Fruit fly (Drosophila melanogaster) whole organism, embryonic: Measurements from ENCODE around the gene zuc.

Experiments
- Aef1 ChIP-seq: fragments of 200-800 bp; sonication (Bioruptor generic); IDR thresholded peaks from 3 replicates; pipeline ENCODE4 v1.3.6; 2022; ENCODE audit warnings: missing biosample characterization, missing genetic modification characterization
- CG11560 ChIP-seq: fragments of 200-800 bp; sonication (Bioruptor generic); IDR thresholded peaks from 3 replicates; pipeline ENCODE4 v1.3.6; 2022; ENCODE audit warnings: missing biosample characterization, missing genetic modification characterization
- CG12659 ChIP-seq: fragments of 200-800 bp; sonication (Bioruptor generic); optimal IDR thresholded peaks from 3 replicates; lab custom pipeline; 2017; ENCODE audit warnings: mild to moderate bottlenecking, missing biosample characterization, missing genetic modification reagents, missing genetic modification characterization
- CG15073 ChIP-seq: fragments of 200-800 bp; sonication (Bioruptor generic); optimal IDR thresholded peaks from 2 replicates; lab custom pipeline; 2016; ENCODE audit warnings: missing biosample characterization, missing genetic modification characterization
- CG15601 ChIP-seq: fragments of 200-800 bp; sonication (Bioruptor generic); optimal IDR thresholded peaks from 3 replicates; lab custom pipeline; 2019; ENCODE audit warnings: missing biosample characterization, mild to moderate bottlenecking, missing genetic modification characterization, moderate library complexity
- CG17912 ChIP-seq: fragments of 200-800 bp; sonication (Bioruptor generic); optimal IDR thresholded peaks from 2 replicates; lab custom pipeline; 2018; ENCODE audit warnings: missing biosample characterization, mild to moderate bottlenecking, missing genetic modification characterization
- CG2202 ChIP-seq: fragments of 200-800 bp; sonication (Bioruptor generic); optimal IDR thresholded peaks from 2 replicates; lab custom pipeline; 2018; ENCODE audit warnings: missing biosample characterization, mild to moderate bottlenecking, missing genetic modification characterization
- CG30403 ChIP-seq: fragments of 200-800 bp; sonication (Bioruptor generic); optimal IDR thresholded peaks from 3 replicates; lab custom pipeline; 2016; ENCODE audit warnings: missing biosample characterization, missing genetic modification characterization
- CG3065 ChIP-seq: fragments of 200-800 bp; sonication (Bioruptor generic); optimal IDR thresholded peaks from 2 replicates; lab custom pipeline; 2016; ENCODE audit warnings: missing biosample characterization, missing genetic modification characterization
- CG31365 ChIP-seq: fragments of 200-800 bp; sonication (Bioruptor generic); optimal IDR thresholded peaks from 2 replicates; lab custom pipeline; 2018; ENCODE audit warnings: missing biosample characterization, mild to moderate bottlenecking, missing genetic modification characterization
- CG3163 ChIP-seq: fragments of 200-800 bp; sonication (Bioruptor generic); optimal IDR thresholded peaks from 3 replicates; lab custom pipeline; 2016; ENCODE audit warnings: missing biosample characterization, missing genetic modification characterization
- CG4820 ChIP-seq: fragments of 200-800 bp; sonication (Bioruptor generic); optimal IDR thresholded peaks from 3 replicates; lab custom pipeline; 2016; ENCODE audit warnings: missing biosample characterization, missing genetic modification characterization
- CG7372 ChIP-seq: fragments of 200-800 bp; sonication (Bioruptor generic); IDR thresholded peaks from 2 replicates; pipeline ENCODE4 v1.3.6; 2022; ENCODE audit warnings: missing biosample characterization, missing genetic modification characterization
- CG7745 ChIP-seq: fragments of 200-800 bp; sonication (Bioruptor generic); optimal IDR thresholded peaks from 2 replicates; lab custom pipeline; 2018; ENCODE audit warnings: missing biosample characterization, mild to moderate bottlenecking, missing genetic modification characterization, moderate library complexity
- CG8359 ChIP-seq: fragments of 200-800 bp; sonication (Bioruptor generic); optimal IDR thresholded peaks from 2 replicates; lab custom pipeline; 2017; ENCODE audit warnings: missing biosample characterization, mild to moderate bottlenecking, missing genetic modification characterization, borderline replicate concordance
- CG9797 ChIP-seq: fragments of 200-800 bp; sonication (Bioruptor generic); optimal IDR thresholded peaks from 3 replicates; lab custom pipeline; 2018; ENCODE audit warnings: missing biosample characterization, mild to moderate bottlenecking, missing genetic modification characterization
- E2f2 ChIP-seq: fragments of 200-800 bp; sonication (Bioruptor generic); IDR thresholded peaks from 2 replicates; pipeline ENCODE4 v1.3.6; 2022; ENCODE audit warnings: missing biosample characterization, missing genetic modification characterization
- Ets65A ChIP-seq: fragments of 200-800 bp; sonication (Bioruptor generic); peaks from one replicate; lab custom pipeline; 2016; ENCODE audit warnings: missing biosample characterization, missing genetic modification characterization
- GATAe ChIP-seq: fragments of 200-800 bp; sonication (Bioruptor generic); conservative IDR thresholded peaks from 2 replicates; pipeline ENCODE4 v1.3.6; 2022; ENCODE audit warnings: missing biosample characterization, missing genetic modification characterization
- HLH54F ChIP-seq: fragments of 200-800 bp; sonication (Bioruptor generic); optimal IDR thresholded peaks from 3 replicates; lab custom pipeline; 2016; ENCODE audit warnings: missing biosample characterization, missing genetic modification characterization
- Hmr ChIP-seq: fragments of 200-800 bp; sonication (Bioruptor generic); optimal IDR thresholded peaks from 3 replicates; lab custom pipeline; 2017; ENCODE audit warnings: mild to moderate bottlenecking, missing biosample characterization, missing genetic modification reagents, missing genetic modification characterization
- Lhr ChIP-seq: fragments of 200-800 bp; sonication (Bioruptor generic); optimal IDR thresholded peaks from 3 replicates; lab custom pipeline; 2017; ENCODE audit warnings: mild to moderate bottlenecking, missing biosample characterization, missing genetic modification reagents, missing genetic modification characterization
- NC2β ChIP-seq: fragments of 200-800 bp; sonication (Bioruptor generic); optimal IDR thresholded peaks from 2 replicates; lab custom pipeline; 2016; ENCODE audit warnings: missing biosample characterization, missing genetic modification characterization
- Nf-YB ChIP-seq: fragments of 200-800 bp; sonication (Bioruptor generic); optimal IDR thresholded peaks from 3 replicates; lab custom pipeline; 2019; ENCODE audit warnings: missing biosample characterization, mild to moderate bottlenecking, missing genetic modification characterization, moderate library complexity
- NfI ChIP-seq: fragments of 200-800 bp; sonication (Bioruptor generic); optimal IDR thresholded peaks from 3 replicates; lab custom pipeline; 2018; ENCODE audit warnings: missing biosample characterization, mild to moderate bottlenecking, missing genetic modification characterization, moderate library complexity
- Oaz ChIP-seq: fragments of 200-800 bp; sonication (Bioruptor generic); IDR thresholded peaks from 2 replicates; pipeline ENCODE4 v1.3.6; 2022; ENCODE audit warnings: missing biosample characterization, missing genetic modification characterization
- Pdp1 ChIP-seq, 2 experiments: fragments of 200-800 bp; sonication (Bioruptor generic); optimal IDR thresholded peaks; 3 replicates each; lab custom pipeline; 2016; ENCODE audit warnings: missing biosample characterization in 2 of 2, missing genetic modification characterization in 2 of 2, mild to moderate bottlenecking in 1 of 2, moderate library complexity in 1 of 2
- Sin3A ChIP-seq: fragments of >200 bp; optimal IDR thresholded peaks from 2 replicates; lab custom pipeline; 2018
- ab ChIP-seq: fragments of 200-800 bp; sonication (Bioruptor generic); optimal IDR thresholded peaks from 2 replicates; lab custom pipeline; 2016; ENCODE audit warnings: missing biosample characterization, missing genetic modification characterization
- abd-A ChIP-seq: fragments of 200-800 bp; sonication (Bioruptor generic); optimal IDR thresholded peaks from 3 replicates; lab custom pipeline; 2019; ENCODE audit warnings: missing biosample characterization, mild to moderate bottlenecking, missing genetic modification characterization, moderate library complexity
- ac ChIP-seq: fragments of 200-800 bp; sonication (Bioruptor generic); optimal IDR thresholded peaks from 3 replicates; lab custom pipeline; 2017; ENCODE audit warnings: missing biosample characterization, mild to moderate bottlenecking, missing genetic modification characterization
- al ChIP-seq: fragments of 200-800 bp; sonication (Bioruptor generic); IDR thresholded peaks from 2 replicates; pipeline ENCODE4 v1.3.6; 2022; ENCODE audit warnings: missing biosample characterization, missing genetic modification characterization
- bigmax ChIP-seq: fragments of 200-800 bp; sonication (Bioruptor generic); optimal IDR thresholded peaks from 2 replicates; lab custom pipeline; 2018; ENCODE audit warnings: missing biosample characterization, mild to moderate bottlenecking, missing genetic modification characterization
- croc ChIP-seq: fragments of 200-800 bp; sonication (Bioruptor generic); conservative IDR thresholded peaks from 3 replicates; pipeline ENCODE4 v1.3.6; 2022; ENCODE audit warnings: missing biosample characterization, missing genetic modification characterization
- danr ChIP-seq: fragments of 200-800 bp; sonication (Bioruptor generic); IDR thresholded peaks from 2 replicates; pipeline ENCODE4 v1.3.6; 2022; ENCODE audit warnings: missing biosample characterization, missing genetic modification characterization
- dimm ChIP-seq: fragments of 200-800 bp; sonication (Bioruptor generic); IDR thresholded peaks from 2 replicates; pipeline ENCODE4 v1.3.6; 2022; ENCODE audit warnings: missing biosample characterization, missing genetic modification characterization
- ftz-f1 ChIP-seq: fragments of 200-800 bp; sonication (Bioruptor generic); optimal IDR thresholded peaks from 2 replicates; lab custom pipeline; 2016; ENCODE audit warnings: missing biosample characterization, missing genetic modification characterization
- gcm ChIP-seq: fragments of 200-800 bp; sonication (Bioruptor generic); optimal IDR thresholded peaks from 2 replicates; lab custom pipeline; 2019; ENCODE audit warnings: missing biosample characterization, mild to moderate bottlenecking, missing genetic modification characterization, moderate library complexity
- gfzf ChIP-seq: fragments of 200-800 bp; sonication (Bioruptor generic); optimal IDR thresholded peaks from 2 replicates; lab custom pipeline; 2016; ENCODE audit warnings: missing biosample characterization, mild to moderate bottlenecking, missing genetic modification characterization, moderate library complexity
- her ChIP-seq: fragments of 200-800 bp; sonication (Bioruptor generic); optimal IDR thresholded peaks from 2 replicates; lab custom pipeline; 2016; ENCODE audit warnings: missing biosample characterization, missing genetic modification characterization
- hth ChIP-seq: fragments of >200 bp; optimal IDR thresholded peaks from 2 replicates; lab custom pipeline; 2017; ENCODE audit warnings: inconsistent platforms
- mam ChIP-seq: fragments of 200-800 bp; sonication (Bioruptor generic); optimal IDR thresholded peaks from 3 replicates; lab custom pipeline; 2016; ENCODE audit warnings: missing biosample characterization, missing genetic modification characterization
- mirr ChIP-seq: fragments of 200-800 bp; sonication (Bioruptor generic); optimal IDR thresholded peaks from 3 replicates; lab custom pipeline; 2018; ENCODE audit warnings: missing biosample characterization, mild to moderate bottlenecking, missing genetic modification characterization
- p53 ChIP-seq: fragments of 200-800 bp; sonication (Bioruptor generic); optimal IDR thresholded peaks from 2 replicates; lab custom pipeline; 2016; ENCODE audit warnings: missing biosample characterization, missing genetic modification characterization
- phol ChIP-seq: fragments of 200-800 bp; sonication (Bioruptor generic); optimal IDR thresholded peaks from 3 replicates; lab custom pipeline; 2018; ENCODE audit warnings: missing biosample characterization, mild to moderate bottlenecking, missing genetic modification characterization, moderate library complexity
- prd ChIP-seq, 3 experiments: fragments of >200 bp in 2 of 3; fragments of 200-800 bp in 1 of 3; sonication (Bioruptor generic) in 1 of 3; optimal IDR thresholded peaks in 2 of 3; IDR thresholded peaks in 1 of 3; 2 replicates in 2 of 3; 3 replicates in 1 of 3; pipeline versions ENCODE4 v1.3.6 to Lab custom; 2017 to 2022; ENCODE audit warnings: missing biosample characterization in 1 of 3, missing genetic modification characterization in 1 of 3
- pros ChIP-seq: fragments of 200-800 bp; sonication (Bioruptor generic); optimal IDR thresholded peaks from 3 replicates; lab custom pipeline; 2019; ENCODE audit warnings: missing biosample characterization, mild to moderate bottlenecking, missing genetic modification characterization, moderate library complexity
- tgo ChIP-seq: fragments of 200-800 bp; sonication (Bioruptor generic); IDR thresholded peaks from 3 replicates; pipeline ENCODE4 v1.3.6; 2022; ENCODE audit warnings: missing biosample characterization, missing genetic modification characterization
- tio ChIP-seq: fragments of 200-800 bp; sonication (Bioruptor generic); optimal IDR thresholded peaks from 2 replicates; lab custom pipeline; 2017; ENCODE audit warnings: missing biosample characterization, missing genetic modification characterization, inconsistent platforms

zuc gene

dm6 chr2L:12011682-12012655 lies 22.3 kb upstream of the zuc start (continued):
- TF ChIP-seq E2f2 (GFP tag; lab: Robert Waterston, UW) (no peak), danr (GFP tag; lab: Robert Waterston, UW) (no peak), al (GFP tag; lab: Robert Waterston, UW) (no peak), Nf-YB (GFP tag; lab: Kevin White, UChicago) (peak; percentile 88), p53 (GFP tag; lab: Kevin White, UChicago) (peak; percentile 47), gcm (GFP tag; lab: Kevin White, UChicago) (peak; percentile 77), CG3065 (GFP tag; lab: Kevin White, UChicago) (peak; percentile 10), Sin3A (lab: Kevin White, UChicago) (peak; percentile 1), hth (lab: Kevin White, UChicago) (no peak), mam (GFP tag; lab: Kevin White, UChicago) (peak; percentile 75), Hmr (peak; percentile 92), GATAe (no peak), gfzf (GFP tag; lab: Kevin White, UChicago) (peak; percentile 15), CG8359 (GFP tag; lab: Kevin White, UChicago) (peak; percentile 35), abd-A (tag; lab: Kevin White, UChicago) (peak; percentile 100), HLH54F (GFP tag; lab: Kevin White, UChicago) (peak; percentile 81), CG15073 (GFP tag; lab: Kevin White, UChicago) (no peak), CG4820 (GFP tag; lab: Kevin White, UChicago) (peak; percentile 54), CG15601 (tag; lab: Kevin White, UChicago) (peak; percentile 72), Aef1 (no peak), Pdp1 (GFP tag; optimal IDR thresholded peaks at IDR 0.05; lab: Kevin White, UChicago) (peak; percentile 72 to 94), Ets65A (GFP tag; lab: Kevin White, UChicago) (peak; percentile 89), tio (no peak), CG11560 (tag; lab: Robert Waterston, UW) (no peak), CG2202 (peak; percentile 24), Oaz (no peak), dimm (GFP tag; lab: Robert Waterston, UW) (no peak), Lhr (peak; percentile 98), CG7372 (GFP tag; lab: Robert Waterston, UW) (no peak), CG17912 (GFP tag; lab: Kevin White, UChicago) (peak; percentile 6), CG7745 (tag; lab: Kevin White, UChicago) (peak; percentile 43), her (peak; percentile 85), CG31365 (peak; percentile 49), ab (GFP tag; lab: Kevin White, UChicago) (peak; percentile 34), NfI (peak; percentile 37), CG9797 (GFP tag; lab: Kevin White, UChicago) (peak; percentile 22), pros (GFP tag; lab: Kevin White, UChicago) (peak; percentile 72), bigmax (GFP tag; lab: Kevin White, UChicago) (peak; percentile 56), tgo (no peak), prd (optimal IDR thresholded peaks at IDR 0.05; lab: Kevin White, UChicago) (no peak), prd (GFP tag; IDR thresholded peaks at IDR 0.05; lab: Robert Waterston, UW) (no peak), CG12659 (GFP tag; lab: Kevin White, UChicago) (peak; percentile 74), CG3163 (GFP tag; lab: Kevin White, UChicago) (peak; percentile 73), ac (peak; percentile 0), mirr (GFP tag; lab: Kevin White, UChicago) (peak; percentile 93), CG30403 (peak; percentile 72), croc (GFP tag; lab: Robert Waterston, UW) (no peak), NC2β (GFP tag; lab: Kevin White, UChicago) (peak; percentile 70), ftz-f1 (GFP tag; lab: Kevin White, UChicago) (peak; percentile 99), phol (peak; percentile 58)
